Fruit fly (Drosophila melanogaster): ENCODE measurements around the gene Or71a.
A peak's percentile ranks its signal among the peaks of the same experiment; 100 is the strongest.

The Or71a gene

DNA sequence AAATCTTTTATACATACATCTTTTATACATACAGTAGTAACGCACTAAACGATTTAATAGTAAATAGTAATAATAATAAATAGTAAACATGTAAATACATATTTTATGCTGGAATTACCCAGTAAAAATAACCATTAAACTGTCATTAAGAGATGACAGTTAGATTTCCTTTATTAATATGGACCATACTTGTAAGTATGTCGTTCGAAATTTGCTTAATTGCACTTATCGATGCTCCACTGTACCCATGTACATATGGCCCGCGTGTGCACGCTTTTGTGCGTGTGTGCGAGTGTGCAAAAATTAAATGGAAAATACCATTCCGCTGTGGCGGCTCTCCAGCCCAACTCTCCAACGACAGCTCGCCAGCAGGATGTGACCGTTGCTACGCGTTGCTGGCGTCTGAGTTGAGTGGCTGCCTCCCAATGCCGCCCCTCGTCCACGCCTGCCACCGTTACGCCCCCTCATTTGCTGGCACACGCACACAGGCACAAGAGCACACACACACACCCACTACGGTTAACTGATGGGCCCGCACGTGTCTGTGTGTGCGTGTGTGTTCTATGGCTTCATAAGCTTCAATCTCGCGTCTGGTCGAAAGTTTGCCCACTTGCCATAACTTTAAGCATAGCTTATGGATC, 24.5 kb upstream of the Or71a start:
- TF ChIP-seq noc (tag; optimal IDR thresholded peaks at IDR 0.05): no peak

DNA sequence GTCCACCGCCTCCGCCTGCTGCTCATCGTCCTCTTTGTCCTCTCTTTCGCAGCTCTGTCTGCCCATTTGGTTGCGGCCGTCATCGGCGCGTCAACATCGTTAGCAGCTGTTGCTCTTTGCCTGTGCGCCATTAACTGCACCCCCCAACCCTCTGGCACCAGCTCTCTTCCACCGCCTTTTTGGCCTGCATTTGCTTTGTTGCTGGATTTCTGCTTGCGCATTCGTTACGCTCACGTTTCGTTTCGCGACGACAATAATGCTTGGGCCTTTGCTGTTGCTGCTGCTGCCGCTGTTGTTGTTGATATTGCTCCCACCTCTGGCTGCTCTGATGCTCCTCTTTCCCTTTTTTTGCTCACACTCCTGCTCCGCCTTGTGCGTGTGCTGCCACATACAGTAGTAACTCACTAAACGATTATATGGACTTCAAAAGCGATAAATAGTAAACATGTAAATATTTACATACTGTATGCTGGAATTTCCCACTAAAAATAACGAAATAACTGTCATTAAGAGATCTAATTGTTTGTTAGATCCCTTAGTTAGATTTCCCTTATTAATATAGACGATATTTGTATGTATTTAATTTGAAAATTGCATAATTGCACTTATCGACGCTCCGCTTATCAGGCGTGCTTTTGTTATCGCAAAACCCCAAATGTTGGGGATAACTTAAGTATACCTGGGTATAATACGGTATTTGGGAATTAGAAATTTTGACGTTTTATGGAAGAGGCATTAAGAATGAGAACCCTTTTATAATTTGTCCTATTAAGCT, 23.6 kb upstream of the Or71a start:
- no peak for TF ChIP-seq noc (tag; optimal IDR thresholded peaks at IDR 0.05)

DNA sequence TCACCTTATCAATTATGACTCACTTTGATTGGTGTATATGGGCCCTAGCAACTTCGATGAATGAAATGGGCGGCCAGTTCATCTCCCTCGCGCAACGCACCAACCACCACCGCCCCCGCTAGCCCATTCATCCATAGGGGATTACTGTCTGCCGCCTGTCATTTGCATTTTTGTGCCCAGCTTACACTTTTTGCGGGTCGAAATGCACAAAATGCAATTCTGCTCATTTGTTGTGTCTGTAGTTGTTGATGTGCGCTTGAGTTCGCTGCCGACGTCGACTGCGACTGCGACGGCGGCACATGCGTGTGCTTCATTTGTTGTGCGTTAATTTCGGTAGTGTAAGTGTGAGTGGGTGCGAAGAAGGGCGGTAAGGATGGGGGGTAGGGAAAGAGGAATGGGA, 22.7 kb upstream of the Or71a start:
- TF ChIP-seq noc (tag; optimal IDR thresholded peaks at IDR 0.05): no peak

DNA sequence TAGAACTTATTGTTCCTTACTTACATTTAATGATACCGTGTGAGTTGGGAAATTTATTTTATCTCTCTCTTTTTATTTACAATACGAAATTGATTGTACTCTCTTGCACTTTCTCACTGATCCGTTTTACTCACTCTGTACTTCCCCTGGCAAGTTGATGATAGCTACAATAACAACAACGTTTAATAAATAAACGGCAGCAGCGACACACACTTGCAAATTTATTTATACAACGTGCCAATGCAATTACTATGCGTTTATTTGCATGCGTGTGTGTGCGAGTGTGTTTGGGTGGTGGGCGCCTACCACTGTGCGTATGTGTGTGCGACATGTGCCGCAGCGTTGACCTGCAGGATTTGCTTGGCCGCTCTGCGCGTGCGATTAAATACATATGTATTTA, 21.3 kb upstream of the Or71a start:
- TF ChIP-seq noc (tag; optimal IDR thresholded peaks at IDR 0.05): no peak

DNA sequence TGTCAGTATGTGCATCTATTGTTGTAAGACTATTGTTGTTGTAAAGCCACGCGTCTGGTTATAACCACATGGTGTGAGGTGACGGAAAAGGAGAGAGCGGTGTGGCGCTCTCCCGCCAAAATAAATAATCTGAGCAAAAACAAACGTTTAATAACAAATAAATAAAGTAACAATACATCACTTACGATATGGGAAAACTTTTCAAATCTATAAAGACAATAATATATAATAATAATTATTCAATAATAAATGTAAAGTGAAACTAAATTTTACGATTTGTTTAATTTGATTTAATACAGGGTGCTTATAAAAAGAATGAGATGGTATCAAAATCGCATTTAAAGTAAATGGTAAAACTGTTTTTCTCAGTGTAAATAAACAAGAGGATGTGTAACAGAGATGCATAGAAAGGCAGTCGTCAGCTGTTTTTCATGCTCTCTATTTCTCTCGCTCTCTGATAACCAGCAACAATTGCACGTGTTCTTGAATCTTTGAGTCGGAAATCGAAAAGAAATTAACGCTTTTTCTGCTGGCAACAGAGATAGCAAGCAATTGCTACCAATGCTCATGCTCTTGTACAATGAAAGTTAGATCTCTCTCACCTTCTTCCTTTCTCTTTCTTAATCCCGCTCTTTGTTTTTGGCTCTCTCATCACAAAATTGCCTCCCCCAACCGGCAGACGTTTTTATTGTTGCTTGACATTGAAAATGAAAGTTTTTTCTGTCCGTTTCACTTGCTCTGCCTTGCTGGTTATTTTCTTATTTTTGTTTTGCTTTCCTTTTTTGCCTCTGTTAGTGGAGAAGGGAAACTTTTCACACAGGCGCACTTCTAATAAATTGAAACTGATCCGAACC, 20.6 kb upstream of the Or71a start:
- peak; percentile 69 for TF ChIP-seq noc (tag; optimal IDR thresholded peaks at IDR 0.05)

DNA sequence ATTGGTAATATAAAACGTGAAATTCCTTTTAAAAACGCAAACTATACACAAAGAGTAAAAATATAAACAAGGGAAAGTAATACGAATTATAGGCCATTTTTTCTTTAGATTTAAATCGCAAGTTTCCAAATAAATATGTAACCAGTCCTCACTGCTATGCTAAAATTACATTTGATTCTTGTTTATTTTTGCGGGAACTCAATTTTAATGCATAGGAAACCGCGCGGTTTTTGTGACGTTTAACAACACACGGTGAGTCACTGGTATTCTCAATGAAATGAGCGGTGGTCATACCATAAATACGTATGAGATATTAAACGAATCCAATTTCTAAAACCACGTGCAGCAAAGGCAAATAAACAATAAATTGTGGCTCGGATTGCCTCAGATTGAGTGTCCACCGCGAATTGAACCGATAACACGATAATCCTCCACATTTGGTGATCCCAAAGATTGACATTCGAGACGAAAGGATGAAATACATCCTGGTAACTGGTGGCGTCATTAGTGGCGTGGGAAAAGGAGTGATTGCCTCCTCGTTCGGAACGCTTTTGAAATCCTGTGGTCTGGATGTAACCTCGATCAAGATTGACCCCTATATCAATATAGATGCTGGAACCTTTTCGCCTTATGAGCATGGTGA, 19.8 kb upstream of the Or71a start, which contains the start of gene Ctps:
TSS of gene Ctps (plus strand) at position 37 of the 643 bp plus-strand sequence.
- no peak for TF ChIP-seq noc (tag; optimal IDR thresholded peaks at IDR 0.05)

DNA sequence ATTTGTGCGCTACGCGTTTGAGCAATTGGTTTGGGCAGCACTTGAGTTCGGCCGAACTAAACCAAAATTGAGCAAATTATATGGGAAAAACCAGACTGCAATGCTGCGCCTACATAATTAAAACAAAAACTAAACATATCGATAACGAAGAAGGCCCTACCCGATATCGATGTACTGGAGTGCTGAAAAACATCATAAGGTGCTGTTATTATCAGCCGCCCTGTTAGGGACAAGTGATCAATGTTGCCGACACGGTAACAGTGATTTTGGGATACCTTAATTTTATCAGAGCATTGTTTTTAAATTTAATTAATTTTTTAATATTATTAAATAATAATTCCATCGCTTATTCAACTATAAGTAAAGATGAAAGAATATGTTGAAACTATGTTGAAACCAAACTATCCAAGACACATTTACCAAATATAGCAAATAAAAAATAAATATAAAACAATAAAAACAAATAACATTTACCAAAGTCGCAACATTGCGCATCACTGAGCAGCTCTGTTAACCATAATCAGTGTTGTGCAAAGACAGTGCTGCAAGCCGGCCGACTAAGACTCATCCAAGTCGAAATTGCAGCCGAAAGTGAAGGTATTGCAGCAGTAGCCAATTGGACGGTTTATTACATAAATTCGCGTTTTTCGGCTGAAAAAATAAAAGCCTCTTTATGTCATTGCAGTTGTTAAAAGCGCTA, 16.5 kb upstream of the Or71a start, which contains the start of the genes sstn, Plp and GlyRS:
TSS of gene sstn (minus strand) at position 131 of the 700 bp plus-strand sequence.
TSS of gene Plp (minus strand) at position 136 of the 700 bp plus-strand sequence.
TSS of gene GlyRS (plus strand) at position 554 of the 700 bp plus-strand sequence.
- TF ChIP-seq noc (tag; optimal IDR thresholded peaks at IDR 0.05): peak; percentile 58

DNA sequence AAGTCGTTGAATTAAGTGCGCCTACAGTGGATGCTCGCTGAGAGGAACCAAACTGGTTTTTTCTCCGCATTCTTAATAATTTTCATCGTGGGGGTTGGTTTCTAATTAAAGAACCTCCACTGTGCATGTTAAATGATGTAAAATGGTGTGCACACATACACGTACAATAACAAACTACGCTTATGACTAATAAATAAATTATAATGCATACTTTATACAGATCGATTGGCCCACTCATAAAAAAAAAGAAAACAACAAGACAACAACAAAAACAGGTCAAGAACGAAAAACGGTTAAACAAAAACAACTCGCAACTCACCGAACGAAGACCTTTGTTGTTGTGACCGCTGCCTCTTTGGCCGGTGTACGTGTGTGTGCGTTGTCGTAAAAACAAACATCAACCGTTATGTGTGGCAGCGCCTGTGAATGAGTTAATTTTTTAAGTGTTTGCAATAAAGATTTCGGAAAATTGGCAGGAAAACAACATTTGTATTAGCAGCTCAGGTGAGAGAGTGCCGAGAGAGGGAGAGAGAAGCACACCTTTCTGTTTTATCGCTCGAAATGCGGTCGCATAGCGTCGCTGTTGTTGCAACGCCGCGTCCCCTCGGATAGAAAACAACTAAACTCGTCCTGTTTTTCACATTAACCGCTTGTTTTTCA, 15.8 kb upstream of the Or71a start:
- no peak for TF ChIP-seq noc (tag; optimal IDR thresholded peaks at IDR 0.05)

DNA sequence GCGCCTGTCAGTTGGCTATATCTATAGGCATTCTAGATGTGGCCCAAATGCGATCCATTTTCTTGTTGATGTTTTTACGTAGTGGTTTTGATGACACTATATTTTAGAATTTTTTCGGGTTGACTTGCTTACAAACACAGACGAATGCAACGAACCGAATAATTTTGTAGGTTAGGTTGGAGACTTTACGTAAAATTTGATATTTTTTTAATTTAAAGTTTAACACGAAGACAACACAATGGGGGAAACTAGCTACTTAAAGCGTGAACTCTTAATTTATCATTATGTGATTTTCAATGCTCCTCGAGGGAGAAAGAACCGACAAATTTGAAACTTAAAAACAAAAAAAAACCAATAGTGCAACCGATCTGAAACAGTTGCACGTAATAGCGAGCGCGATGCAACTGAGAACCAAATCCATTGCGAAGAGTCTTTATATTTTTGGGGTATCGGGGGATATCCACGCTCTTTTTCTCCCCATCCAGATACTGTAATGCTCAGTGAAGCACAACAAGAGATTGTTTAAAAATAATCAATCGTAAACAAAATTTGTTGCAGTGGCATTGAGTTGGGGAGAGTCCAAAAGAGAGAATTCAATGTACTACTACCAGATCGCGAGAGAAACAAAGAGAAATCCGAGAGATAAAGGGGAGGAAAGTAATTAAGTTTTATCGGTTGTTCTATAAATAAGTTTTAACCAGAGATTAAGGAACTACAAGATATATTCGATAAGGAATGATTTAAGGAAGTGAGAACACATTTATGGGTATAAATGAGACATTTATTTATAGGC, 11.8 kb upstream of the Or71a start:
- TF ChIP-seq noc (tag; optimal IDR thresholded peaks at IDR 0.05): no peak

DNA sequence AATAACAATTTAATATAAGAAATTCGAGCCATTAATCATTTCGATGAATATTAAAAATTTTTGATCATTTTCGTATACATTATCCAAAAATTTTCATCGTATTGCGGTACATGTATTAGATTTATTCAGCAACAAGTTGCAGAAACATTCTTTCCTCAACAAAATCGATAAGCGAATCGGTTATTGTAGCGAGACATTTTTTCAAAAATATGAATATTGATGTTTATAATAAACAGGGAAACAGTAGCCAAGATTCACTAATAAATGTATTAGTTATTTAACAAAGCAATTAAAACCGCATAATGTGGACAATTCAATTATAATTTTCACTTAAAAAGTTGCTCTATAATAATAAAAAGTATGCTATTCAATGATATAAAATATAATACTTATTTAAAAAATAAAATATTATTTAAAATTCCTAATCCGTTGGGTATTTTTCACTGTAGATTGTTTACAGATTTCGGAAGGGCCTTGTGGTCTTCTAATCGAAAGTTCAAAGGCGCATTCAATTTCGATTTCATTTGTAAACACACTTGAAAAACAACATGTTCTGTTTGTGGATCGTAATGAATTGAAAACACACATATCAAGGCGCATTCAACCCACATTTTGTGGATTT, 10.9 kb upstream of the Or71a start:
- no peak for TF ChIP-seq noc (tag; optimal IDR thresholded peaks at IDR 0.05)

DNA sequence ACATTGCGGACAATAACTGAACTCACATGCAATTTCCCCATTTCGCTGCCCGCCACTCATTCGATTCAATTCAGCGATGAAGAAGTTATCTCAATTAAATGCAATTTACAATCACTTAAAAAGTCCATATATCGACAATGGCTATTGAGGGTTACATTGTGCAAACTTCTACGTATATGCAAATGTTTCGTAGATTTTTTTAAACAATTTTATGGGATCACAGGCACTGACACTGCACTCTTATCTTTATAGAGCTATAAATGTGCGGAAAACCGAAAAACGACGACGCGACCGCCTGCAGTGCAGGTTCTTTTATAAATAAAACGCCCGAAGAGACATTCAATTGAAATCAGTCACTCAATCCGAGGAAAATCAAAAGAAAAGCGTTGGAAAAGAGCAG, 10.0 kb upstream of the Or71a start:
- TF ChIP-seq noc (tag; optimal IDR thresholded peaks at IDR 0.05): no peak

DNA sequence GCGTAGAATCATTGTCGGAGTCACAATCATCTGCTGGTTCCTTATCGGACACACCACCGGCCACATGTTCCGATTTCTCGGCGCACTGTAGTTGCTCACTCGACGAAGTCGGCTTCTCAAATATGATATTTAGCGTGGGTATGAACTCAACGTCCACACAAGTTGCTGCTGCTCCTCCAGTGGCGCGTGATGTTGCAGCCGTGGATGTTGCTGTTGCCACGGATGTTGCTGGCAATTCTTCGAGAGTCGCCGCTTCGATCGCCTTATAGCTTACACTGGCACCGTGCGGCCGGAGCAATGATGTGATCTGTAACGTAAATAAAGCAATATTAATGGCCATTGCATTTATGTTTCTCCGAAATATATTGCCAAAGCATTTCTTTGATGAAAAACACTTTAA, 6.0 kb upstream of the Or71a start:
- TF ChIP-seq noc (tag; optimal IDR thresholded peaks at IDR 0.05): no peak

DNA sequence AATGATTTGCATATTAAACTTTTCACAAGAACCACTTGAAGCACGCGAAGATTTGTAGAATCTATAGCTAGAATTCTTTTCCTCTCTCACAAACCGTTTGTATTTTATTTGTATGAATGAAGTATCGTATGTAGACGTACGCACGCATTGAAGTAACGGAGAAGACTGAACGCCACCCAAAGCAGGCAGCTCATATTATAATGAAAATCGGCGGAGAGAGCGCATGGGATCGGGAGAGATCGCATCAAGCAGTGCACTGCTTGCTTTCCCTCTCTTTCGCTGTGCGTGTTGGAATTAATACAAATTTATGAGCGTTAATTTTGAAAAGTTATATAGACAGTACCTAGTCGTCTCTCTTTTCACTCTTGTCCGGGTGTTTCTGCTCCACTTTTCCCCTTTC, 1.0 kb upstream of the Or71a start:
- no peak for TF ChIP-seq noc (tag; optimal IDR thresholded peaks at IDR 0.05)

Data from whole organism, larva.